Worm (Caenorhabditis elegans) whole organism, early embryonic: ENCODE data around the gene srj-6.

Source experiments
- B0310.2 ChIP-seq: sonication (generic microtip); optimal IDR thresholded peaks from 2 replicates; lab custom pipeline; 2016; ENCODE audit warnings: mild to moderate bottlenecking, missing genetic modification characterization, missing compliant biosample characterization
- ama-1 ChIP-seq: fragments of 150-350 bp; optimal IDR thresholded peaks from 2 replicates; lab custom pipeline; 2014
- ceh-36 ChIP-seq: sonication (generic microtip); optimal IDR thresholded peaks from 2 replicates; lab custom pipeline; 2016; ENCODE audit warnings: missing genetic modification characterization, inconsistent platforms, missing compliant biosample characterization
- hmg-4 ChIP-seq: fragments of 200-800 bp; sonication (Bioruptor generic); optimal IDR thresholded peaks from 2 replicates; lab custom pipeline; 2018; ENCODE audit warnings: mild to moderate bottlenecking, missing genetic modification characterization, missing compliant biosample characterization
- pes-1 ChIP-seq: fragments of 200-800 bp; sonication (Bioruptor generic); IDR thresholded peaks from 2 replicates; pipeline ENCODE4 v1.3.6; 2022; ENCODE audit warnings: missing genetic modification reagents, missing genetic modification characterization, missing compliant biosample characterization
- sea-1 ChIP-seq: fragments of 200-800 bp; sonication (Bioruptor generic); conservative IDR thresholded peaks from 2 replicates; pipeline ENCODE4 v1.3.6; 2022; ENCODE audit warnings: missing genetic modification characterization, missing compliant biosample characterization

- TF ChIP-seq hmg-4 (GFP tag; lab: Kevin White, UChicago) (no peak), sea-1 (GFP tag; lab: Robert Waterston, UW) (no peak), ceh-36 (no peak), pes-1 (no peak), B0310.2 (no peak), ama-1 (lab: Kevin White, UChicago) (no peak)
Measured at ce11 chrV:655823-656222, 1.5 kb upstream of the srj-6 start, which contains the start of gene srh-245.
